Fruit fly (Drosophila melanogaster): ENCODE measurements around the gene CG3552.

Gene CG3552

dm6 chr3L:9446731-9447238 is 9.3 kb upstream of the CG3552 start, which contains the start of gene CG3529 (continued):
- TF ChIP-seq CG9817 (tag; optimal IDR thresholded peaks at IDR 0.05) = peak; percentile 30
- peak in 1 of 2 experiments; percentile 71 for TF ChIP-seq Eip74EF (GFP tag; optimal IDR thresholded peaks at IDR 0.05)
- no peak for TF ChIP-seq CG11398 (GFP tag; optimal IDR thresholded peaks at IDR 0.05)
- no peak for TF ChIP-seq Hr78 (GFP tag; optimal IDR thresholded peaks at IDR 0.05)
- TF ChIP-seq CG8478 (optimal IDR thresholded peaks at IDR 0.05) = no peak
- TF ChIP-seq Doc2 (GFP tag; IDR thresholded peaks at IDR 0.05) = no peak
- TF ChIP-seq ac (GFP tag; optimal IDR thresholded peaks at IDR 0.05) = no peak
- peak; percentile 18 for TF ChIP-seq odd (GFP tag; optimal IDR thresholded peaks at IDR 0.05)
- no peak for TF ChIP-seq CG7963 (GFP tag; IDR thresholded peaks at IDR 0.05; ENCODE audit: partially characterized antibody)
- TF ChIP-seq CG5245 (GFP tag; optimal IDR thresholded peaks at IDR 0.05) = no peak
- TF ChIP-seq CG43689 (GFP tag; IDR thresholded peaks at IDR 0.05) = no peak
- peak; percentile 62 for TF ChIP-seq kni (GFP tag; optimal IDR thresholded peaks at IDR 0.05)
- TF ChIP-seq sob (GFP tag; IDR thresholded peaks at IDR 0.05) = no peak
- no peak for TF ChIP-seq CG16815 (GFP tag; optimal IDR thresholded peaks at IDR 0.05)
- peak; percentile 64 for TF ChIP-seq B-H2 (GFP tag; optimal IDR thresholded peaks at IDR 0.05)
- peak; percentile 19 for TF ChIP-seq Bdp1 (GFP tag; optimal IDR thresholded peaks at IDR 0.05)
- no peak for TF ChIP-seq Lpt (GFP tag; optimal IDR thresholded peaks at IDR 0.05)
- no peak for TF ChIP-seq stc (GFP tag; IDR thresholded peaks at IDR 0.05)
- TF ChIP-seq CG17359 (tag; optimal IDR thresholded peaks at IDR 0.05) = peak; percentile 13
- TF ChIP-seq ase (GFP tag; IDR thresholded peaks at IDR 0.05) = no peak
- TF ChIP-seq Dll (GFP tag; IDR thresholded peaks at IDR 0.05; ENCODE audit: partially characterized antibody) = no peak
- no peak for TF ChIP-seq knrl (GFP tag; IDR thresholded peaks at IDR 0.05; ENCODE audit: partially characterized antibody)
- TF ChIP-seq eyg (GFP tag; optimal IDR thresholded peaks at IDR 0.05) = no peak
- TF ChIP-seq NK7.1 (GFP tag; optimal IDR thresholded peaks at IDR 0.05) = no peak
- TF ChIP-seq Hsf (GFP tag; optimal IDR thresholded peaks at IDR 0.05) = no peak
- no peak for TF ChIP-seq CG10565 (GFP tag; optimal IDR thresholded peaks at IDR 0.05)
- TF ChIP-seq run (tag; optimal IDR thresholded peaks at IDR 0.05) = no peak
- TF ChIP-seq CG6654 (GFP tag; optimal IDR thresholded peaks at IDR 0.05) = no peak
- TF ChIP-seq mld (GFP tag; IDR thresholded peaks at IDR 0.05; ENCODE audit: partially characterized antibody) = no peak
- 0 out of 2 replicates have a peak, but pooled peaks have one; percentile 37 for TF ChIP-seq CG32772 (GFP tag; IDR thresholded peaks at IDR 0.05)
- no peak for TF ChIP-seq CG12155 (GFP tag; optimal IDR thresholded peaks at IDR 0.05)
- TF ChIP-seq chif (GFP tag; optimal IDR thresholded peaks at IDR 0.05) = no peak
- TF ChIP-seq Jarid2 (GFP tag; optimal IDR thresholded peaks at IDR 0.05) = no peak
- peak; percentile 2 for TF ChIP-seq scrt (GFP tag; optimal IDR thresholded peaks at IDR 0.05)
- TF ChIP-seq Lhr (GFP tag; optimal IDR thresholded peaks at IDR 0.05) = peak; percentile 21
- peak; percentile 15 for TF ChIP-seq CG4707 (GFP tag; optimal IDR thresholded peaks at IDR 0.05)
- TF ChIP-seq E2f2 (GFP tag; IDR thresholded peaks at IDR 0.05) = peak; percentile 36
- TF ChIP-seq CG6765 (GFP tag; optimal IDR thresholded peaks at IDR 0.05) = peak; percentile 28
- no peak for TF ChIP-seq CG15073 (GFP tag; optimal IDR thresholded peaks at IDR 0.05)
- TF ChIP-seq CG17186 (GFP tag; optimal IDR thresholded peaks at IDR 0.05) = peak; percentile 6
- no peak for TF ChIP-seq CG11696 (GFP tag; IDR thresholded peaks at IDR 0.05)
- no peak for TF ChIP-seq dan (GFP tag; IDR thresholded peaks at IDR 0.05)
- no peak for TF ChIP-seq Oaz (GFP tag; IDR thresholded peaks at IDR 0.05)
- TF ChIP-seq ttk (GFP tag; IDR thresholded peaks at IDR 0.05) = peak; percentile 23; the same call in 1 of the 2 replicates
- peak; percentile 16 for TF ChIP-seq fd96Cb (tag; optimal IDR thresholded peaks at IDR 0.05)
- TF ChIP-seq CG31388 (GFP tag; optimal IDR thresholded peaks at IDR 0.05) = no peak
- no peak for TF ChIP-seq cas (GFP tag; IDR thresholded peaks at IDR 0.05)
- peak; percentile 25 for TF ChIP-seq CG3281 (GFP tag; optimal IDR thresholded peaks at IDR 0.05)
- peak; percentile 10 for TF ChIP-seq CG8944 (GFP tag; optimal IDR thresholded peaks at IDR 0.05)
- TF ChIP-seq luna (GFP tag; optimal IDR thresholded peaks at IDR 0.05) = no peak
- no peak for TF ChIP-seq CkIIα-i1 (GFP tag; IDR thresholded peaks at IDR 0.05)

Measured in whole organism, embryonic.